Worm (Caenorhabditis elegans) whole organism, L4 larva: ENCODE data around the gene ost-1.
A peak's percentile ranks its signal among the peaks of the same experiment; 100 is the strongest.

Experiments
- D1046.2 ChIP-seq: fragments of 200-800 bp; sonication (Bioruptor generic); IDR thresholded peaks from 2 replicates; pipeline ENCODE4 v1.3.6; 2022; ENCODE audit warnings: missing genetic modification characterization, missing compliant biosample characterization
- F10B5.3 ChIP-seq: sonication (generic microtip); optimal IDR thresholded peaks from 2 replicates; lab custom pipeline; 2016; ENCODE audit warnings: mild to moderate bottlenecking, missing genetic modification characterization, missing compliant biosample characterization
- F26F4.8 ChIP-seq: fragments of 200-800 bp; sonication (Bioruptor generic); conservative IDR thresholded peaks from 2 replicates; pipeline ENCODE4 v1.3.6; 2022; ENCODE audit warnings: missing genetic modification characterization, missing compliant biosample characterization
- F44E2.7 ChIP-seq: fragments of 200-800 bp; sonication (Bioruptor generic); IDR thresholded peaks from 2 replicates; pipeline ENCODE4 v2.1.2; 2022; ENCODE audit warnings: missing genetic modification characterization, missing compliant biosample characterization
- T20F7.1 ChIP-seq: fragments of 200-800 bp; sonication (Bioruptor generic); optimal IDR thresholded peaks from 2 replicates; lab custom pipeline; 2018; ENCODE audit warnings: mild to moderate bottlenecking, missing genetic modification characterization, missing compliant biosample characterization
- ZK546.5 ChIP-seq, 2 experiments: sonication (generic microtip); optimal IDR thresholded peaks; 2 replicates each; lab custom pipeline; 2017; ENCODE audit warnings: missing biosample characterization in 2 of 2, missing genetic modification characterization in 2 of 2
- ama-1 ChIP-seq: fragments of 150-350 bp; optimal IDR thresholded peaks from 2 replicates; lab custom pipeline; 2014; ENCODE audit warnings: inconsistent platforms, mixed read lengths
- arid-1 ChIP-seq: fragments of 200-800 bp; sonication (Bioruptor generic); conservative IDR thresholded peaks from 2 replicates; pipeline ENCODE4 v1.3.6; 2022; ENCODE audit warnings: missing genetic modification reagents, missing genetic modification characterization, missing compliant biosample characterization
- ceh-20 ChIP-seq: fragments of 200-800 bp; sonication (Bioruptor generic); IDR thresholded peaks from 2 replicates; pipeline ENCODE4 v1.3.6; 2022; ENCODE audit warnings: missing genetic modification reagents, missing genetic modification characterization, missing compliant biosample characterization
- ceh-62 ChIP-seq: sonication (generic microtip); optimal IDR thresholded peaks from 2 replicates; lab custom pipeline; 2017; ENCODE audit warnings: missing biosample characterization, missing genetic modification characterization
- cey-2 ChIP-seq: sonication (generic microtip); optimal IDR thresholded peaks from 3 replicates; lab custom pipeline; 2017; ENCODE audit warnings: missing genetic modification characterization, mild to moderate bottlenecking, missing compliant biosample characterization, antibody characterized with exemption, borderline replicate concordance; ENCODE audit not compliant: insufficient read depth
- daf-16 ChIP-seq, 3 experiments: sonication (generic microtip); optimal IDR thresholded peaks; 2 replicates each; lab custom pipeline; 2016 to 2017; ENCODE audit warnings: missing genetic modification characterization in 3 of 3, missing genetic modification reagents in 3 of 3, mild to moderate bottlenecking in 2 of 3, missing compliant biosample characterization in 2 of 3, missing biosample characterization in 1 of 3, moderate library complexity in 1 of 3
- daf-19 ChIP-seq: fragments of 200-800 bp; sonication (Bioruptor generic); conservative IDR thresholded peaks from 2 replicates; pipeline ENCODE4 v1.3.6; 2022; ENCODE audit warnings: missing genetic modification characterization, missing compliant biosample characterization
- dmd-9 ChIP-seq: fragments of 200-800 bp; sonication (Bioruptor generic); IDR thresholded peaks from 2 replicates; pipeline ENCODE4 v1.3.6; 2022; ENCODE audit warnings: missing genetic modification reagents, missing genetic modification characterization, missing compliant biosample characterization
- egl-27 ChIP-seq: sonication (generic microtip); optimal IDR thresholded peaks from 3 replicates; lab custom pipeline; 2017; ENCODE audit warnings: missing biosample characterization, missing genetic modification reagents, missing genetic modification characterization
- egl-43 ChIP-seq: fragments of 200-800 bp; sonication (Bioruptor generic); IDR thresholded peaks from 2 replicates; pipeline ENCODE4 v1.3.6; 2022; ENCODE audit warnings: missing genetic modification reagents, missing genetic modification characterization, missing compliant biosample characterization
- hlh-11 ChIP-seq: fragments of 200-800 bp; sonication (Bioruptor generic); optimal IDR thresholded peaks from 2 replicates; lab custom pipeline; 2018; ENCODE audit warnings: mild to moderate bottlenecking, missing genetic modification characterization, missing compliant biosample characterization
- hmg-1.1 ChIP-seq: fragments of 200-800 bp; sonication (Bioruptor generic); IDR thresholded peaks from 2 replicates; pipeline ENCODE4 v1.3.6; 2022; ENCODE audit warnings: missing genetic modification reagents, missing genetic modification characterization, missing compliant biosample characterization
- lin-1 ChIP-seq: fragments of 200-800 bp; sonication (Bioruptor generic); IDR thresholded peaks from 2 replicates; pipeline ENCODE4 v1.3.6; 2022; ENCODE audit warnings: missing genetic modification reagents, missing genetic modification characterization, missing compliant biosample characterization
- lin-38 ChIP-seq: fragments of 200-800 bp; sonication (Bioruptor generic); IDR thresholded peaks from 2 replicates; pipeline ENCODE4 v1.3.6; 2022; ENCODE audit warnings: missing genetic modification reagents, missing genetic modification characterization, missing compliant biosample characterization
- lsy-2 ChIP-seq, 2 experiments: fragments of 150-350 bp in 1 of 2; sonication (generic microtip) in 1 of 2; optimal IDR thresholded peaks; 2 replicates each; lab custom pipeline; 2014 to 2017; ENCODE audit warnings: missing biosample characterization in 2 of 2, missing genetic modification characterization in 2 of 2
- madf-9 ChIP-seq: fragments of 200-800 bp; sonication (Bioruptor generic); conservative IDR thresholded peaks from 2 replicates; pipeline ENCODE4 v1.3.6; 2022; ENCODE audit warnings: missing genetic modification reagents, missing genetic modification characterization, missing compliant biosample characterization
- nhr-102 ChIP-seq: sonication (generic microtip); optimal IDR thresholded peaks from 2 replicates; lab custom pipeline; 2016; ENCODE audit warnings: mild to moderate bottlenecking, missing genetic modification characterization, moderate library complexity, missing compliant biosample characterization
- nhr-11 ChIP-seq: fragments of 150-350 bp; optimal IDR thresholded peaks from 2 replicates; lab custom pipeline; 2014; ENCODE audit warnings: missing biosample characterization, missing genetic modification characterization
- nhr-111 ChIP-seq: fragments of 200-800 bp; sonication (Bioruptor generic); optimal IDR thresholded peaks from 2 replicates; lab custom pipeline; 2018; ENCODE audit warnings: mild to moderate bottlenecking, missing genetic modification characterization, missing compliant biosample characterization
- nhr-28 ChIP-seq: fragments of 150-350 bp; optimal IDR thresholded peaks from 2 replicates; lab custom pipeline; 2014; ENCODE audit warnings: missing biosample characterization, missing genetic modification characterization
- nhr-42 ChIP-seq: fragments of 200-800 bp; sonication (Bioruptor generic); IDR thresholded peaks from 2 replicates; pipeline ENCODE4 v1.3.6; 2022; ENCODE audit warnings: missing genetic modification characterization, missing compliant biosample characterization
- nhr-6 ChIP-seq: fragments of 150-350 bp; optimal IDR thresholded peaks from 2 replicates; lab custom pipeline; 2014; ENCODE audit warnings: missing biosample characterization, missing genetic modification characterization
- nhr-77 ChIP-seq: fragments of 150-350 bp; optimal IDR thresholded peaks from 2 replicates; lab custom pipeline; 2014; ENCODE audit warnings: missing biosample characterization, missing genetic modification characterization
- pha-4 ChIP-seq, 2 experiments: fragments of 150-350 bp in 1 of 2; fragments of 200-800 bp in 1 of 2; sonication (Bioruptor generic) in 1 of 2; IDR thresholded peaks in 1 of 2; optimal IDR thresholded peaks in 1 of 2; 2 replicates each; pipeline versions ENCODE4 v1.3.6 to Lab custom; 2014 to 2022; ENCODE audit warnings: missing genetic modification characterization in 2 of 2, missing genetic modification reagents in 2 of 2, missing biosample characterization in 1 of 2, missing compliant biosample characterization in 1 of 2
- php-3 ChIP-seq: fragments of 200-800 bp; sonication (Bioruptor generic); IDR thresholded peaks from 2 replicates; pipeline ENCODE4 v1.3.6; 2022; ENCODE audit warnings: missing genetic modification reagents, missing genetic modification characterization, missing compliant biosample characterization
- pqm-1 ChIP-seq: sonication (generic microtip); optimal IDR thresholded peaks from 2 replicates; lab custom pipeline; 2017; ENCODE audit warnings: missing biosample characterization, missing genetic modification characterization
- rbr-2 ChIP-seq: sonication (generic microtip); optimal IDR thresholded peaks from 2 replicates; lab custom pipeline; 2016; ENCODE audit warnings: missing genotype, missing genetic modification characterization, missing compliant biosample characterization
- saeg-2 ChIP-seq: fragments of 200-800 bp; sonication (Bioruptor generic); IDR thresholded peaks from 2 replicates; pipeline ENCODE4 v1.3.6; 2022; ENCODE audit warnings: missing genetic modification reagents, missing genetic modification characterization, missing compliant biosample characterization
- set-16 ChIP-seq: fragments of 200-800 bp; sonication (Bioruptor generic); IDR thresholded peaks from 2 replicates; pipeline ENCODE4 v1.3.6; 2022; ENCODE audit warnings: missing genetic modification reagents, missing genetic modification characterization, missing compliant biosample characterization
- snpc-1.2 ChIP-seq: fragments of 200-800 bp; sonication (Bioruptor generic); IDR thresholded peaks from 2 replicates; pipeline ENCODE4 v1.3.6; 2022; ENCODE audit warnings: missing genetic modification reagents, missing genetic modification characterization, missing compliant biosample characterization
- snpc-4 ChIP-seq: fragments of 150-350 bp; optimal IDR thresholded peaks from 2 replicates; lab custom pipeline; 2014; ENCODE audit warnings: missing biosample characterization, missing genetic modification characterization
- unc-39 ChIP-seq: sonication (generic microtip); optimal IDR thresholded peaks from 2 replicates; lab custom pipeline; 2017; ENCODE audit warnings: missing biosample characterization, missing genetic modification characterization
- unc-62 ChIP-seq, 3 experiments: fragments of 150-350 bp in 1 of 3; sonication (generic microtip); optimal IDR thresholded peaks in 2 of 3; peaks in 1 of 3; 1 replicate in 1 of 3; 2 replicates in 2 of 3; lab custom pipeline; 2014 to 2017; ENCODE audit warnings: missing biosample characterization in 3 of 3, missing genetic modification characterization in 3 of 3, missing genetic modification reagents in 3 of 3, missing genotype in 1 of 3
- vab-7 ChIP-seq: fragments of 200-800 bp; sonication (Bioruptor generic); IDR thresholded peaks from 2 replicates; pipeline ENCODE4 v1.3.6; 2022; ENCODE audit warnings: missing genetic modification reagents, missing genetic modification characterization, missing compliant biosample characterization
- zag-1 ChIP-seq: fragments of 150-350 bp; optimal IDR thresholded peaks from 2 replicates; lab custom pipeline; 2014; ENCODE audit warnings: missing biosample characterization, missing genetic modification characterization
- zfp-2 ChIP-seq: sonication (generic microtip); optimal IDR thresholded peaks from 2 replicates; lab custom pipeline; 2016; ENCODE audit warnings: mild to moderate bottlenecking, missing genetic modification characterization, missing compliant biosample characterization
- zfp-3 ChIP-seq: fragments of 200-800 bp; sonication (Bioruptor generic); conservative IDR thresholded peaks from 2 replicates; pipeline ENCODE4 v1.3.6; 2022; ENCODE audit warnings: missing genetic modification reagents, missing genetic modification characterization, missing compliant biosample characterization
- zip-11 ChIP-seq: fragments of 200-800 bp; sonication (Bioruptor generic); IDR thresholded peaks from 2 replicates; pipeline ENCODE4 v1.3.6; 2022; ENCODE audit warnings: missing genetic modification characterization, missing compliant biosample characterization
- zip-2 ChIP-seq: fragments of 150-350 bp; optimal IDR thresholded peaks from 2 replicates; lab custom pipeline; 2014; ENCODE audit warnings: missing biosample characterization, missing genetic modification characterization
- ztf-7 ChIP-seq: fragments of 150-350 bp; optimal IDR thresholded peaks from 2 replicates; lab custom pipeline; 2014; ENCODE audit warnings: missing biosample characterization, missing genetic modification characterization

The ost-1 gene

ce11 chrIV:1070383-1070782, 36.8 kb upstream of the ost-1 start (continued):
- TF ChIP-seq nhr-111, result no peak
- TF ChIP-seq madf-9 (GFP tag; lab: Robert Waterston, UW), result 0 out of 2 replicates have a peak, but pooled peaks have one; percentile 26
- peak; percentile 46 for TF ChIP-seq F10B5.3 (tag; lab: Kevin White, UChicago)

ce11 chrIV:1074069-1074468, 33.1 kb upstream of the ost-1 start:
- TF ChIP-seq daf-16 (GFP tag; optimal IDR thresholded peaks at IDR 0.05; lab: Kevin White, UChicago), result no peak
- no peak for TF ChIP-seq daf-16 (tag; optimal IDR thresholded peaks at IDR 0.05; lab: Kevin White, UChicago)
- TF ChIP-seq snpc-4 (tag; lab: Kevin White, UChicago), result no peak

ce11 chrIV:1075484-1075883, 31.7 kb upstream of the ost-1 start:
- TF ChIP-seq pha-4 (GFP tag; IDR thresholded peaks at IDR 0.05; lab: Robert Waterston, UW) (no peak), pha-4 (tag; optimal IDR thresholded peaks at IDR 0.05; lab: Kevin White, UChicago) (no peak), egl-43 (no peak), rbr-2 (no peak), cey-2 (tag; lab: Kevin White, UChicago) (no peak), daf-16 (GFP tag; optimal IDR thresholded peaks at IDR 0.05; lab: Kevin White, UChicago) (no peak), daf-16 (tag; optimal IDR thresholded peaks at IDR 0.05; lab: Kevin White, UChicago) (peak; percentile 17), madf-9 (GFP tag; lab: Robert Waterston, UW) (no peak), php-3 (GFP tag; lab: Robert Waterston, UW) (peak; percentile 40; the same call in 1 of the 2 replicates), F44E2.7 (no peak), zag-1 (no peak), pqm-1 (peak; percentile 76), nhr-42 (GFP tag; lab: Robert Waterston, UW) (no peak), D1046.2 (GFP tag; lab: Robert Waterston, UW) (no peak), zfp-2 (tag; lab: Kevin White, UChicago) (no peak), ceh-62 (tag; lab: Kevin White, UChicago) (no peak), zip-2 (no peak), vab-7 (GFP tag; lab: Robert Waterston, UW) (no peak), snpc-1.2 (GFP tag; lab: Robert Waterston, UW) (no peak), nhr-11 (tag; lab: Kevin White, UChicago) (no peak), ceh-20 (GFP tag; lab: Robert Waterston, UW) (no peak), lsy-2 (tag; optimal IDR thresholded peaks at IDR 0.05; lab: Kevin White, UChicago) (no peak), ZK546.5 (tag; optimal IDR thresholded peaks at IDR 0.05; lab: Kevin White, UChicago) (no peak), arid-1 (GFP tag; lab: Robert Waterston, UW) (no peak), unc-39 (tag; lab: Kevin White, UChicago) (no peak), hmg-1.1 (GFP tag; lab: Robert Waterston, UW) (no peak), hlh-11 (tag; lab: Kevin White, UChicago) (peak; percentile 10), nhr-111 (no peak), T20F7.1 (no peak), zip-11 (GFP tag; lab: Robert Waterston, UW) (no peak), daf-19 (GFP tag; lab: Robert Waterston, UW) (no peak), ztf-7 (no peak), nhr-102 (tag; lab: Kevin White, UChicago) (no peak), zfp-3 (GFP tag; lab: Robert Waterston, UW) (no peak), set-16 (GFP tag; lab: Robert Waterston, UW) (no peak), F26F4.8 (GFP tag; lab: Robert Waterston, UW) (no peak), egl-27 (tag; lab: Kevin White, UChicago) (no peak), saeg-2 (no peak), nhr-28 (peak; percentile 71), unc-62 (GFP tag; optimal IDR thresholded peaks at IDR 0.05 in 1 of 2; lab: Kevin White, UChicago) (no peak), unc-62 (tag; optimal IDR thresholded peaks at IDR 0.05; lab: Kevin White, UChicago) (no peak), dmd-9 (GFP tag; lab: Robert Waterston, UW) (no peak), ama-1 (lab: Kevin White, UChicago) (no peak), lin-1 (GFP tag; lab: Robert Waterston, UW) (no peak), nhr-77 (peak; percentile 65), lin-38 (GFP tag; lab: Robert Waterston, UW) (no peak), nhr-6 (tag; lab: Kevin White, UChicago) (peak; percentile 53)
